Worm (Caenorhabditis elegans) whole organism, L2 larva: ENCODE results near the gene ifbp-1.

Experiments used
- C34F6.9 ChIP-seq: fragments of 150-350 bp; optimal IDR thresholded peaks from 2 replicates; lab custom pipeline; 2014; ENCODE audit warnings: missing biosample characterization, missing genetic modification characterization
- F13H6.1 ChIP-seq: sonication (generic microtip); optimal IDR thresholded peaks from 2 replicates; lab custom pipeline; 2016; ENCODE audit warnings: missing genetic modification characterization, missing compliant biosample characterization
- R02D3.7 ChIP-seq: fragments of 150-350 bp; optimal IDR thresholded peaks from 2 replicates; lab custom pipeline; 2014; ENCODE audit warnings: missing biosample characterization, missing genetic modification characterization
- Y55F3AM.14 ChIP-seq: fragments of 200-800 bp; sonication (Bioruptor generic); optimal IDR thresholded peaks from 2 replicates; lab custom pipeline; 2018; ENCODE audit warnings: mild to moderate bottlenecking, missing genetic modification characterization, missing compliant biosample characterization
- ZK546.5 ChIP-seq: sonication (generic microtip); optimal IDR thresholded peaks from 2 replicates; lab custom pipeline; 2017; ENCODE audit warnings: missing biosample characterization, missing genetic modification characterization
- aly-2 ChIP-seq: fragments of 150-350 bp; optimal IDR thresholded peaks from 2 replicates; lab custom pipeline; 2014; ENCODE audit warnings: missing biosample characterization, missing genetic modification characterization
- ama-1 ChIP-seq: fragments of 150-350 bp; optimal IDR thresholded peaks from 2 replicates; lab custom pipeline; 2018; ENCODE audit warnings: inconsistent platforms
- blmp-1 ChIP-seq: sonication (generic microtip); optimal IDR thresholded peaks from 2 replicates; lab custom pipeline; 2017; ENCODE audit warnings: missing genetic modification characterization, mild to moderate bottlenecking, missing compliant biosample characterization, antibody characterized with exemption, moderate library complexity; ENCODE audit not compliant: insufficient read depth
- ceh-16 ChIP-seq: fragments of 150-350 bp; optimal IDR thresholded peaks from 2 replicates; lab custom pipeline; 2014; ENCODE audit warnings: missing biosample characterization, missing genetic modification characterization
- crh-2 ChIP-seq: sonication (generic microtip); optimal IDR thresholded peaks from 2 replicates; lab custom pipeline; 2017; ENCODE audit warnings: missing biosample characterization, missing genetic modification characterization
- dmd-4 ChIP-seq: sonication (generic microtip); optimal IDR thresholded peaks from 2 replicates; lab custom pipeline; 2017; ENCODE audit warnings: missing biosample characterization, missing genetic modification characterization
- egl-27 ChIP-seq: sonication (generic microtip); optimal IDR thresholded peaks from 3 replicates; lab custom pipeline; 2017; ENCODE audit warnings: missing biosample characterization, missing genetic modification reagents, missing genetic modification characterization
- elt-3 ChIP-seq: sonication (generic microtip); optimal IDR thresholded peaks from 2 replicates; lab custom pipeline; 2017; ENCODE audit warnings: missing biosample characterization, missing genetic modification characterization
- fos-1 ChIP-seq: fragments of 150-350 bp; optimal IDR thresholded peaks from 2 replicates; lab custom pipeline; 2014; ENCODE audit warnings: missing biosample characterization, missing genetic modification characterization
- gmeb-1 ChIP-seq: fragments of 150-350 bp; optimal IDR thresholded peaks from 2 replicates; lab custom pipeline; 2014; ENCODE audit warnings: missing biosample characterization, missing genetic modification characterization
- lin-13 ChIP-seq: fragments of 150-350 bp; optimal IDR thresholded peaks from 2 replicates; lab custom pipeline; 2014; ENCODE audit warnings: missing biosample characterization, missing genetic modification reagents, missing genetic modification characterization
- lin-39 ChIP-seq: fragments of 150-350 bp; optimal IDR thresholded peaks from 2 replicates; lab custom pipeline; 2014; ENCODE audit warnings: missing biosample characterization, missing genetic modification reagents, missing genetic modification characterization
- lsy-2 ChIP-seq, 2 experiments: fragments of 150-350 bp in 1 of 2; sonication (generic microtip) in 1 of 2; optimal IDR thresholded peaks; 2 replicates each; lab custom pipeline; 2014 to 2017; ENCODE audit warnings: missing biosample characterization in 2 of 2, missing genetic modification characterization in 2 of 2
- mab-5 ChIP-seq: fragments of 150-350 bp; optimal IDR thresholded peaks from 2 replicates; lab custom pipeline; 2014; ENCODE audit warnings: missing biosample characterization, missing genetic modification characterization
- mbf-1 ChIP-seq: sonication (generic microtip); optimal IDR thresholded peaks from 2 replicates; lab custom pipeline; 2017; ENCODE audit warnings: missing biosample characterization, missing genetic modification characterization
- nhr-12 ChIP-seq: fragments of 150-350 bp; optimal IDR thresholded peaks from 2 replicates; lab custom pipeline; 2014; ENCODE audit warnings: missing biosample characterization, missing genetic modification characterization
- nhr-129 ChIP-seq: fragments of 150-350 bp; optimal IDR thresholded peaks from 2 replicates; lab custom pipeline; 2014; ENCODE audit warnings: missing biosample characterization, missing genetic modification characterization
- nhr-21 ChIP-seq: fragments of 150-350 bp; optimal IDR thresholded peaks from 2 replicates; lab custom pipeline; 2014; ENCODE audit warnings: missing biosample characterization, missing genetic modification characterization
- nhr-23 ChIP-seq: fragments of 150-350 bp; optimal IDR thresholded peaks from 2 replicates; lab custom pipeline; 2014; ENCODE audit warnings: missing biosample characterization, missing genetic modification reagents, missing genetic modification characterization
- nhr-25 ChIP-seq: fragments of 150-350 bp; sonication (generic microtip); optimal IDR thresholded peaks from 3 replicates; lab custom pipeline; 2014; ENCODE audit warnings: missing biosample characterization, missing genetic modification characterization
- peb-1 ChIP-seq: fragments of 150-350 bp; optimal IDR thresholded peaks from 2 replicates; lab custom pipeline; 2014; ENCODE audit warnings: missing biosample characterization, missing genetic modification characterization
- sem-4 ChIP-seq: fragments of 150-350 bp; optimal IDR thresholded peaks from 2 replicates; lab custom pipeline; 2014; ENCODE audit warnings: missing biosample characterization, missing genetic modification reagents, missing genetic modification characterization
- skn-1 ChIP-seq: sonication (generic microtip); optimal IDR thresholded peaks from 2 replicates; lab custom pipeline; 2017; ENCODE audit warnings: missing biosample characterization, missing genetic modification characterization
- sma-3 ChIP-seq: sonication (generic microtip); optimal IDR thresholded peaks from 2 replicates; lab custom pipeline; 2016; ENCODE audit warnings: missing genetic modification reagents, missing genetic modification characterization, missing compliant biosample characterization
- sma-9 ChIP-seq, 2 experiments: fragments of 150-350 bp in 1 of 2; sonication (generic microtip) in 1 of 2; optimal IDR thresholded peaks; 2 replicates each; lab custom pipeline; 2014 to 2016; ENCODE audit warnings: missing genetic modification characterization in 2 of 2, mild to moderate bottlenecking in 1 of 2, missing biosample characterization in 1 of 2, missing compliant biosample characterization in 1 of 2, missing genetic modification reagents in 1 of 2, moderate library complexity in 1 of 2
- snpc-4 ChIP-seq: fragments of 150-350 bp; optimal IDR thresholded peaks from 2 replicates; lab custom pipeline; 2014; ENCODE audit warnings: missing biosample characterization, missing genetic modification characterization
- unc-39 ChIP-seq: fragments of 150-350 bp; optimal IDR thresholded peaks from 2 replicates; lab custom pipeline; 2014; ENCODE audit warnings: missing biosample characterization, missing genetic modification characterization
- unc-55 ChIP-seq: fragments of 150-350 bp; sonication (generic microtip); optimal IDR thresholded peaks from 3 replicates; lab custom pipeline; 2014; ENCODE audit warnings: missing biosample characterization, missing genetic modification reagents, missing genetic modification characterization
- zag-1 ChIP-seq: fragments of 150-350 bp; optimal IDR thresholded peaks from 2 replicates; lab custom pipeline; 2014; ENCODE audit warnings: missing biosample characterization, missing genetic modification characterization
- ztf-1 ChIP-seq: fragments of 200-800 bp; sonication (Bioruptor generic); conservative IDR thresholded peaks from 2 replicates; pipeline ENCODE4 v1.3.6; 2022; ENCODE audit warnings: missing genetic modification characterization, missing compliant biosample characterization
- ztf-11 ChIP-seq: sonication (generic microtip); optimal IDR thresholded peaks from 2 replicates; lab custom pipeline; 2017; ENCODE audit warnings: missing biosample characterization, missing genetic modification characterization
- ztf-4 ChIP-seq: fragments of 150-350 bp; optimal IDR thresholded peaks from 2 replicates; lab custom pipeline; 2014; ENCODE audit warnings: missing biosample characterization, missing genetic modification characterization

Gene ifbp-1

DNA sequence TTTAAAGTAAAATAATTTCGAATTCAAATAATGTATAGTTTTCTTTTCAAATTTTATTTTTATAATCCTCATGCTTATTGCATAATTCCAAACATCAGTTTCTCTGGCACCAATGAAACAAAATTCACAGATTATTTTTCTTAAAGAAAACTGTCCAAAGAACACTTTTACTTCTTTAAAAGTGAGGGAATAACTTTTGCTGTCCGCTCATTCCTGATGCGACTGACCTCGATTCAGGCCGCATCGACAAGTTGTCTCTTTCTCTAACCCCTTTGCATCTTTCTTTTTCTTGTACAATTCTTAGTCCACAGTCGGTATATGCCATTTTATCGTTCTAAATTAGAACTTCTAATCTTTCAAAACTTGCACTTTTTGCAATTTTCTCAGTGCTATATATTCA, 26.4 kb upstream of the ifbp-1 start, which contains the start of gene F53F1.2:
F53F1.2 (plus strand) TSS at position 306 of the 400 bp plus-strand sequence.
- TF ChIP-seq ztf-4 (tag; lab: Kevin White, UChicago) = no peak
- peak; percentile 80 for TF ChIP-seq blmp-1 (tag; lab: Kevin White, UChicago)

- peak in 1 of 2 experiments; percentile 32 for TF ChIP-seq lsy-2 (tag; optimal IDR thresholded peaks at IDR 0.05; lab: Kevin White, UChicago)
- TF ChIP-seq mbf-1 = no peak
- TF ChIP-seq, all 48 proteins: peak for 1
Measured at ce11 chrV:13406032-13406431, 26.0 kb upstream of the ifbp-1 start, which contains the start of gene cutl-1. TSS of gene cutl-1 (minus strand) at chrV:13406114.

- peak; percentile 31 for TF ChIP-seq C34F6.9 (tag; lab: Kevin White, UChicago)
- TF ChIP-seq fos-1 = no peak
- peak in 1 of 2 experiments; percentile 18 for TF ChIP-seq lsy-2 (tag; optimal IDR thresholded peaks at IDR 0.05; lab: Kevin White, UChicago)
- no peak for TF ChIP-seq unc-39 (tag; lab: Kevin White, UChicago)
- no peak for TF ChIP-seq ama-1 (lab: Kevin White, UChicago)
- no peak for TF ChIP-seq ztf-4 (tag; lab: Kevin White, UChicago)
- no peak for TF ChIP-seq blmp-1 (tag; lab: Kevin White, UChicago)
- TF ChIP-seq egl-27 (tag; lab: Kevin White, UChicago) = no peak
- TF ChIP-seq sma-9 (GFP tag; optimal IDR thresholded peaks at IDR 0.05; lab: Kevin White, UChicago) = peak; percentile 42
- TF ChIP-seq sma-9 (tag; optimal IDR thresholded peaks at IDR 0.05; lab: Kevin White, UChicago) = no peak
- TF ChIP-seq R02D3.7 (tag; lab: Kevin White, UChicago) = no peak
- no peak for TF ChIP-seq skn-1 (tag; lab: Kevin White, UChicago)
- peak; percentile 72 for TF ChIP-seq lin-39 (tag; lab: Kevin White, UChicago)
- TF ChIP-seq crh-2 = no peak
- no peak for TF ChIP-seq mab-5 (tag; lab: Kevin White, UChicago)
- TF ChIP-seq unc-55 (GFP tag; lab: Kevin White, UChicago) = peak; percentile 4
- peak; percentile 80 for TF ChIP-seq nhr-129 (tag; lab: Kevin White, UChicago)
- no peak for TF ChIP-seq nhr-12 (tag; lab: Kevin White, UChicago)
- peak; percentile 3 for TF ChIP-seq F13H6.1 (tag; lab: Kevin White, UChicago)
- TF ChIP-seq nhr-25 (tag; lab: Kevin White, UChicago) = no peak
- no peak for TF ChIP-seq zag-1 (tag; lab: Kevin White, UChicago)
- TF ChIP-seq nhr-21 (tag; lab: Kevin White, UChicago) = no peak
- no peak for TF ChIP-seq lin-13 (GFP tag; lab: Kevin White, UChicago)
- no peak for TF ChIP-seq sma-3 (GFP tag; lab: Kevin White, UChicago)
- TF ChIP-seq, all 48 proteins: peak for 7
Measured at ce11 chrV:13402524-13402923, 22.5 kb upstream of the ifbp-1 start.

DNA sequence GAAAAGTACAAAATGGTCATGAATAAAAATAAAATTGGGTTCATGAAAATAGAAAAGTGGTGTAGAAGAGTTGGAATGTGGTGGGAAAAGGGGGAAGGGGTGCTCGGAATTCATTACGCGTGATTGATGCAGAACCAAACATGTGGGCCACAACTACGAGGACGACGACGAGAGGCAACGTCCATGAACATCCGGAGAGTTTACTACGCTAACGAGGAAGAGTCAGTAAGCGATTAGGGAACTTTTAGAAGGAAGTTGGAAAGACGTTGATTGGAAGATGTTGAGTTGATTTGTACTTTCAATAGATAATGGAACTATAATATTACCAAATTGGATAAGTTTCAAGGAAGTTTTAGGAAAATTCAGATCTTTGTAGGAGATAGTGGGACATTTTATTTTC, 21.6 kb upstream of the ifbp-1 start:
- TF ChIP-seq fos-1 (no peak), nhr-12 (tag; lab: Kevin White, UChicago) (no peak), aly-2 (no peak), elt-3 (tag; lab: Kevin White, UChicago) (no peak), egl-27 (tag; lab: Kevin White, UChicago) (no peak), ztf-1 (GFP tag; lab: Robert Waterston, UW) (no peak), ztf-11 (no peak), sma-3 (GFP tag; lab: Kevin White, UChicago) (no peak), mbf-1 (no peak), peb-1 (tag; lab: Kevin White, UChicago) (no peak), dmd-4 (tag; lab: Kevin White, UChicago) (no peak), snpc-4 (tag; lab: Kevin White, UChicago) (no peak), R02D3.7 (tag; lab: Kevin White, UChicago) (no peak), lsy-2 (tag; optimal IDR thresholded peaks at IDR 0.05; lab: Kevin White, UChicago) (no peak), nhr-21 (tag; lab: Kevin White, UChicago) (no peak), lin-39 (tag; lab: Kevin White, UChicago) (no peak), blmp-1 (tag; lab: Kevin White, UChicago) (no peak), lin-13 (GFP tag; lab: Kevin White, UChicago) (no peak), gmeb-1 (tag; lab: Kevin White, UChicago) (no peak), ceh-16 (tag; lab: Kevin White, UChicago) (no peak)

- no peak for TF ChIP-seq ama-1 (lab: Kevin White, UChicago)
- no peak for TF ChIP-seq gmeb-1 (tag; lab: Kevin White, UChicago)
- TF ChIP-seq C34F6.9 (tag; lab: Kevin White, UChicago) = no peak
- TF ChIP-seq nhr-23 (tag; lab: Kevin White, UChicago) = no peak
- TF ChIP-seq Y55F3AM.14 = peak; percentile 39
- TF ChIP-seq lin-13 (GFP tag; lab: Kevin White, UChicago) = no peak
- no peak for TF ChIP-seq ZK546.5
- peak; percentile 17 for TF ChIP-seq nhr-129 (tag; lab: Kevin White, UChicago)
- TF ChIP-seq sem-4 = no peak
- TF ChIP-seq elt-3 (tag; lab: Kevin White, UChicago) = no peak
- no peak for TF ChIP-seq egl-27 (tag; lab: Kevin White, UChicago)
- no peak for TF ChIP-seq unc-55 (GFP tag; lab: Kevin White, UChicago)
- no peak for TF ChIP-seq lsy-2 (tag; optimal IDR thresholded peaks at IDR 0.05; lab: Kevin White, UChicago)
- TF ChIP-seq fos-1 = no peak
- TF ChIP-seq dmd-4 (tag; lab: Kevin White, UChicago) = no peak
- no peak for TF ChIP-seq peb-1 (tag; lab: Kevin White, UChicago)
- peak; percentile 48 for TF ChIP-seq zag-1 (tag; lab: Kevin White, UChicago)
- no peak for TF ChIP-seq unc-39 (tag; lab: Kevin White, UChicago)
- TF ChIP-seq, all 48 proteins: peak for 3
Measured at ce11 chrV:13396426-13396825, 16.4 kb upstream of the ifbp-1 start.
